Worm (Caenorhabditis elegans): Measurements from ENCODE around the gene msp-53.
A peak's percentile ranks its signal among the peaks of the same experiment; 100 is the strongest.
"Not testable (repeated sequence)": the region's sequence is repeated elsewhere in the genome, so short reads cannot be mapped to it uniquely, and the experiment has no call there.

The msp-53 gene

ce11 chrIV:5070593-5070992 is 5.7 kb upstream of the msp-53 start, which contains the start of gene C02B10.6:
Gene C02B10.6 (plus strand): TSS chrIV:5070893.
- not testable (repeated sequence) for TF ChIP-seq cog-1 (tag; optimal IDR thresholded peaks at IDR 0.05); klf-2 (GFP tag; conservative IDR thresholded peaks at IDR 0.05); med-1 (GFP tag; optimal IDR thresholded peaks at IDR 0.05; ENCODE audit: insufficient read depth)

- TF ChIP-seq ztf-29 (GFP tag; IDR thresholded peaks at IDR 0.05); cog-1 (tag; optimal IDR thresholded peaks at IDR 0.05); ztf-23 (GFP tag; IDR thresholded peaks at IDR 0.05): not testable (repeated sequence)
These were observed 3.7 kb upstream of the msp-53 start, which contains the start of the genes R13H9.6 and rmd-6 for ce11 chrIV:5068541-5068940. Gene R13H9.6 (minus strand): TSS chrIV:5068641. Gene rmd-6 (plus strand): TSS chrIV:5068845.

- not testable (repeated sequence) for TF ChIP-seq tab-1 (GFP tag; IDR thresholded peaks at IDR 0.05); ztf-23 (GFP tag; IDR thresholded peaks at IDR 0.05); cog-1 (tag; optimal IDR thresholded peaks at IDR 0.05)
These were observed 2.0 kb upstream of the msp-53 start, which contains the start of gene ttbk-2.2 for ce11 chrIV:5066887-5067286. Gene ttbk-2.2 (minus strand): TSS chrIV:5066987.

ce11 chrIV:5063297-5063696 is 1.6 kb downstream of the msp-53 start:
- TF ChIP-seq ztf-29 (GFP tag; IDR thresholded peaks at IDR 0.05) (no peak), flt-1 (GFP tag; IDR thresholded peaks at IDR 0.05) (no peak), T22C8.4 (GFP tag; IDR thresholded peaks at IDR 0.05) (no peak), ref-1 (GFP tag; conservative IDR thresholded peaks at IDR 0.05) (no peak), ztf-23 (GFP tag; IDR thresholded peaks at IDR 0.05) (no peak), cog-1 (tag; optimal IDR thresholded peaks at IDR 0.05) (no peak), med-1 (GFP tag; optimal IDR thresholded peaks at IDR 0.05; ENCODE audit: insufficient read depth) (no peak), klf-2 (GFP tag; conservative IDR thresholded peaks at IDR 0.05) (no peak), tab-1 (GFP tag; IDR thresholded peaks at IDR 0.05) (no peak)

- not testable (repeated sequence) for TF ChIP-seq med-1 (GFP tag; optimal IDR thresholded peaks at IDR 0.05; ENCODE audit: insufficient read depth); ztf-29 (GFP tag; IDR thresholded peaks at IDR 0.05); klf-2 (GFP tag; conservative IDR thresholded peaks at IDR 0.05)
These were observed 2.6 kb downstream of the msp-53 start, which contains the start of gene msp-57 for ce11 chrIV:5062278-5062677. Gene msp-57 (plus strand): TSS chrIV:5062578.

ce11 chrIV:5060984-5061383 is 3.9 kb downstream of the msp-53 start, which contains the start of gene C09B9.7:
Gene C09B9.7 (minus strand): TSS chrIV:5061084.
- TF ChIP-seq flt-1 (GFP tag; IDR thresholded peaks at IDR 0.05) (no peak), ztf-29 (GFP tag; IDR thresholded peaks at IDR 0.05) (no peak), klf-2 (GFP tag; conservative IDR thresholded peaks at IDR 0.05) (no peak), T22C8.4 (GFP tag; IDR thresholded peaks at IDR 0.05) (no peak), ztf-23 (GFP tag; IDR thresholded peaks at IDR 0.05) (no peak)

- TF ChIP-seq ztf-23 (GFP tag; IDR thresholded peaks at IDR 0.05) = no peak
- no peak for TF ChIP-seq tab-1 (GFP tag; IDR thresholded peaks at IDR 0.05)
- no peak for TF ChIP-seq flt-1 (GFP tag; IDR thresholded peaks at IDR 0.05)
These were observed 8.8 kb downstream of the msp-53 start, which contains the start of gene msp-55 for ce11 chrIV:5055964-5056588. Gene msp-55 (minus strand): TSS chrIV:5056014.

- TF ChIP-seq ref-1 (GFP tag; conservative IDR thresholded peaks at IDR 0.05) = no peak
- no peak for TF ChIP-seq ztf-29 (GFP tag; IDR thresholded peaks at IDR 0.05)
- TF ChIP-seq T22C8.4 (GFP tag; IDR thresholded peaks at IDR 0.05) = no peak
- no peak for TF ChIP-seq flt-1 (GFP tag; IDR thresholded peaks at IDR 0.05)
These were observed 10.6 kb downstream of the msp-53 start for ce11 chrIV:5054297-5054696.

- TF ChIP-seq flt-1 (GFP tag; IDR thresholded peaks at IDR 0.05) = no peak
- no peak for TF ChIP-seq ztf-23 (GFP tag; IDR thresholded peaks at IDR 0.05)
These were observed 19.5 kb downstream of the msp-53 start, which contains the start of gene hot-9 for ce11 chrIV:5045389-5045788. Gene hot-9 (minus strand): TSS chrIV:5045489.

ce11 chrIV:5038744-5039143 is 26.1 kb downstream of the msp-53 start:
- peak; percentile 85 for TF ChIP-seq flt-1 (GFP tag; IDR thresholded peaks at IDR 0.05)
- peak; percentile 80; the same call in 1 of the 2 replicates for TF ChIP-seq tab-1 (GFP tag; IDR thresholded peaks at IDR 0.05)
- TF ChIP-seq med-1 (GFP tag; optimal IDR thresholded peaks at IDR 0.05; ENCODE audit: insufficient read depth) = peak; percentile 52
- TF ChIP-seq cog-1 (tag; optimal IDR thresholded peaks at IDR 0.05) = no peak
- TF ChIP-seq ref-1 (GFP tag; conservative IDR thresholded peaks at IDR 0.05) = no peak; the same call in 1 of the 2 replicates
- TF ChIP-seq ztf-23 (GFP tag; IDR thresholded peaks at IDR 0.05) = peak; percentile 63; the same call in 1 of the 2 replicates
- no peak for TF ChIP-seq klf-2 (GFP tag; conservative IDR thresholded peaks at IDR 0.05)
- no peak; the same call in none of the 2 replicates for TF ChIP-seq T22C8.4 (GFP tag; IDR thresholded peaks at IDR 0.05)
- TF ChIP-seq ztf-29 (GFP tag; IDR thresholded peaks at IDR 0.05) = no peak

- no peak for TF ChIP-seq cog-1 (tag; optimal IDR thresholded peaks at IDR 0.05)
- TF ChIP-seq klf-2 (GFP tag; conservative IDR thresholded peaks at IDR 0.05) = no peak
- TF ChIP-seq tab-1 (GFP tag; IDR thresholded peaks at IDR 0.05) = no peak
- TF ChIP-seq ref-1 (GFP tag; conservative IDR thresholded peaks at IDR 0.05) = no peak
- TF ChIP-seq med-1 (GFP tag; optimal IDR thresholded peaks at IDR 0.05; ENCODE audit: insufficient read depth) = no peak
- no peak for TF ChIP-seq ztf-23 (GFP tag; IDR thresholded peaks at IDR 0.05)
These were observed 27.4 kb downstream of the msp-53 start, which contains the start of gene C09B9.1 for ce11 chrIV:5037489-5037888. Gene C09B9.1 (plus strand): TSS chrIV:5037789.

All from whole organism, midembryonic.